Worm (Caenorhabditis elegans) whole organism, young adult: ENCODE measurements around the gene F26D2.10.

Source experiments
- B0019.2 ChIP-seq: fragments of 200-800 bp; sonication (Bioruptor generic); conservative IDR thresholded peaks from 2 replicates; pipeline ENCODE4 v1.3.6; 2022; ENCODE audit warnings: missing genetic modification reagents, missing genetic modification characterization, missing compliant biosample characterization
- B0035.1 ChIP-seq: sonication (generic microtip); optimal IDR thresholded peaks from 2 replicates; lab custom pipeline; 2016; ENCODE audit warnings: missing genetic modification characterization, mild to moderate bottlenecking, missing compliant biosample characterization, missing genotype, missing genetic modification reagents
- C06A6.2 ChIP-seq: fragments of 200-800 bp; sonication (Bioruptor generic); conservative IDR thresholded peaks from 2 replicates; pipeline ENCODE4 v1.3.6; 2022; ENCODE audit warnings: missing genetic modification characterization, missing compliant biosample characterization
- D2030.7 ChIP-seq: fragments of 200-800 bp; sonication (Bioruptor generic); IDR thresholded peaks from 2 replicates; pipeline ENCODE4 v1.3.6; 2022; ENCODE audit warnings: missing genetic modification reagents, missing genetic modification characterization, missing compliant biosample characterization
- F10E7.11 ChIP-seq: sonication (generic microtip); optimal IDR thresholded peaks from 2 replicates; lab custom pipeline; 2017; ENCODE audit warnings: mild to moderate bottlenecking, missing genetic modification characterization, moderate library complexity, missing compliant biosample characterization
- F22D6.2 ChIP-seq: sonication (generic microtip); optimal IDR thresholded peaks from 2 replicates; lab custom pipeline; 2016; ENCODE audit warnings: mild to moderate bottlenecking, missing genetic modification characterization, missing compliant biosample characterization
- F37B4.10 ChIP-seq: fragments of 200-800 bp; sonication (Bioruptor generic); IDR thresholded peaks from 2 replicates; pipeline ENCODE4 v1.3.6; 2022; ENCODE audit warnings: missing genetic modification characterization, missing compliant biosample characterization
- F57A8.1 ChIP-seq: fragments of 200-800 bp; sonication (Bioruptor generic); optimal IDR thresholded peaks from 2 replicates; lab custom pipeline; 2018; ENCODE audit warnings: mild to moderate bottlenecking, missing genetic modification characterization, moderate library complexity, missing compliant biosample characterization
- K12H6.12 ChIP-seq: fragments of 200-800 bp; sonication (Bioruptor generic); optimal IDR thresholded peaks from 2 replicates; lab custom pipeline; 2018; ENCODE audit warnings: mild to moderate bottlenecking, missing genetic modification characterization, missing compliant biosample characterization
- Y67H2A.10 ChIP-seq: fragments of 200-800 bp; sonication (Bioruptor generic); conservative IDR thresholded peaks from 2 replicates; pipeline ENCODE4 v1.3.6; 2022; ENCODE audit warnings: missing genetic modification reagents, missing genetic modification characterization, missing compliant biosample characterization
- akir-1 ChIP-seq: fragments of 200-800 bp; sonication (Bioruptor generic); optimal IDR thresholded peaks from 2 replicates; lab custom pipeline; 2018; ENCODE audit warnings: mild to moderate bottlenecking, missing genetic modification characterization, moderate library complexity, missing compliant biosample characterization
- aptf-2 ChIP-seq: fragments of 200-800 bp; sonication (Bioruptor generic); conservative IDR thresholded peaks from 2 replicates; pipeline ENCODE4 v1.3.6; 2022; ENCODE audit warnings: missing genetic modification reagents, missing genetic modification characterization, missing compliant biosample characterization
- athp-1 ChIP-seq: sonication (generic microtip); optimal IDR thresholded peaks from 2 replicates; lab custom pipeline; 2017; ENCODE audit warnings: mild to moderate bottlenecking, missing genetic modification characterization, missing compliant biosample characterization
- attf-3 ChIP-seq: fragments of 200-800 bp; sonication (Bioruptor generic); conservative IDR thresholded peaks from 2 replicates; pipeline ENCODE4 v1.3.6; 2022; ENCODE audit warnings: missing genetic modification reagents, missing genetic modification characterization, missing compliant biosample characterization
- attf-5 ChIP-seq: fragments of 200-800 bp; sonication (Bioruptor generic); optimal IDR thresholded peaks from 2 replicates; lab custom pipeline; 2018; ENCODE audit warnings: mild to moderate bottlenecking, missing genetic modification characterization, missing compliant biosample characterization
- bed-1 ChIP-seq: fragments of 200-800 bp; sonication (Bioruptor generic); IDR thresholded peaks from 2 replicates; pipeline ENCODE4 v1.3.6; 2022; ENCODE audit warnings: missing genetic modification reagents, missing genetic modification characterization, missing compliant biosample characterization
- bed-2 ChIP-seq: fragments of 200-800 bp; sonication (Bioruptor generic); IDR thresholded peaks from 2 replicates; pipeline ENCODE4 v1.3.6; 2022; ENCODE audit warnings: missing genetic modification reagents, missing genetic modification characterization, missing compliant biosample characterization
- ccch-3 ChIP-seq: fragments of 200-800 bp; sonication (Bioruptor generic); optimal IDR thresholded peaks from 2 replicates; lab custom pipeline; 2018; ENCODE audit warnings: mild to moderate bottlenecking, missing genetic modification characterization, missing compliant biosample characterization
- ceh-100 ChIP-seq: fragments of 200-800 bp; sonication (Bioruptor generic); IDR thresholded peaks from 2 replicates; pipeline ENCODE4 v1.3.6; 2022; ENCODE audit warnings: missing genetic modification reagents, missing genetic modification characterization, missing compliant biosample characterization
- ceh-79 ChIP-seq: sonication (generic microtip); optimal IDR thresholded peaks from 2 replicates; lab custom pipeline; 2017; ENCODE audit warnings: mild to moderate bottlenecking, missing genetic modification characterization, missing compliant biosample characterization
- ceh-91 ChIP-seq: fragments of 200-800 bp; sonication (Bioruptor generic); IDR thresholded peaks from 2 replicates; pipeline ENCODE4 v1.3.6; 2022; ENCODE audit warnings: missing genetic modification reagents, missing genetic modification characterization, missing compliant biosample characterization
- chd-7 ChIP-seq: sonication (generic microtip); optimal IDR thresholded peaks from 2 replicates; lab custom pipeline; 2016; ENCODE audit warnings: mild to moderate bottlenecking, missing genetic modification characterization, moderate library complexity, missing compliant biosample characterization
- dpff-1 ChIP-seq: sonication (generic microtip); optimal IDR thresholded peaks from 2 replicates; lab custom pipeline; 2017; ENCODE audit warnings: mild to moderate bottlenecking, missing genetic modification characterization, missing compliant biosample characterization
- dpl-1 ChIP-seq: fragments of 150-350 bp; optimal IDR thresholded peaks from 2 replicates; lab custom pipeline; 2014; ENCODE audit warnings: missing biosample characterization, missing genetic modification reagents, missing genetic modification characterization
- egl-18 ChIP-seq: fragments of 200-800 bp; sonication (Bioruptor generic); IDR thresholded peaks from 2 replicates; pipeline ENCODE4 v1.3.6; 2022; ENCODE audit warnings: missing genetic modification reagents, missing genetic modification characterization, missing compliant biosample characterization
- hsf-1 ChIP-seq: fragments of 200-800 bp; sonication (Bioruptor generic); IDR thresholded peaks from 2 replicates; pipeline ENCODE4 v1.3.6; 2022; ENCODE audit warnings: missing genetic modification reagents, missing genetic modification characterization, missing compliant biosample characterization
- let-607 ChIP-seq, 2 experiments: fragments of 200-800 bp in 1 of 2; sonication (Bioruptor generic) in 1 of 2; sonication (generic microtip) in 1 of 2; optimal IDR thresholded peaks; 2 replicates each; lab custom pipeline; 2016 to 2018; ENCODE audit warnings: mild to moderate bottlenecking in 2 of 2, missing compliant biosample characterization in 2 of 2, missing genetic modification characterization in 2 of 2, moderate library complexity in 2 of 2, missing genotype in 1 of 2
- lin-54 ChIP-seq: fragments of 200-800 bp; sonication (Bioruptor generic); optimal IDR thresholded peaks from 2 replicates; lab custom pipeline; 2018; ENCODE audit warnings: mild to moderate bottlenecking, missing genetic modification characterization, missing compliant biosample characterization
- lsl-1 ChIP-seq: fragments of 200-800 bp; sonication (Bioruptor generic); optimal IDR thresholded peaks from 2 replicates; lab custom pipeline; 2018; ENCODE audit warnings: mild to moderate bottlenecking, missing genetic modification characterization, moderate library complexity, missing compliant biosample characterization
- lsy-27 ChIP-seq: sonication (generic microtip); optimal IDR thresholded peaks from 2 replicates; lab custom pipeline; 2017; ENCODE audit warnings: missing genetic modification characterization, mild to moderate bottlenecking, missing compliant biosample characterization, antibody characterized with exemption, missing genotype, borderline replicate concordance; ENCODE audit not compliant: insufficient read depth
- mcd-1 ChIP-seq: fragments of 200-800 bp; sonication (Bioruptor generic); IDR thresholded peaks from 2 replicates; pipeline ENCODE4 v1.3.6; 2022; ENCODE audit warnings: missing genetic modification reagents, missing genetic modification characterization, missing compliant biosample characterization
- mxl-1 ChIP-seq: sonication (generic microtip); optimal IDR thresholded peaks from 2 replicates; lab custom pipeline; 2016; ENCODE audit warnings: missing genetic modification characterization, missing compliant biosample characterization
- nfyb-1 ChIP-seq: fragments of 200-800 bp; sonication (Bioruptor generic); IDR thresholded peaks from 2 replicates; pipeline ENCODE4 v1.3.6; 2022; ENCODE audit warnings: missing genetic modification reagents, missing genetic modification characterization, missing compliant biosample characterization
- nhr-179 ChIP-seq: sonication (generic microtip); optimal IDR thresholded peaks from 2 replicates; lab custom pipeline; 2016; ENCODE audit warnings: mild to moderate bottlenecking, missing genetic modification characterization, missing compliant biosample characterization
- nhr-27 ChIP-seq: fragments of 200-800 bp; sonication (Bioruptor generic); optimal IDR thresholded peaks from 2 replicates; lab custom pipeline; 2018; ENCODE audit warnings: mild to moderate bottlenecking, missing genetic modification characterization, moderate library complexity, missing compliant biosample characterization
- nhr-90 ChIP-seq: sonication (generic microtip); optimal IDR thresholded peaks from 2 replicates; lab custom pipeline; 2016; ENCODE audit warnings: missing genotype, mild to moderate bottlenecking, missing genetic modification characterization, missing compliant biosample characterization
- repo-1 ChIP-seq: sonication (generic microtip); optimal IDR thresholded peaks from 2 replicates; lab custom pipeline; 2017; ENCODE audit warnings: mild to moderate bottlenecking, missing genetic modification characterization, missing compliant biosample characterization
- rpc-1 ChIP-seq, 2 experiments: fragments of 150-350 bp in 1 of 2; sonication (generic microtip) in 1 of 2; optimal IDR thresholded peaks; 2 replicates each; lab custom pipeline; 2014 to 2018; ENCODE audit warnings: missing biosample characterization in 1 of 2, missing genetic modification characterization in 1 of 2, missing genetic modification reagents in 1 of 2, missing genotype in 1 of 2
- sea-2 ChIP-seq: fragments of 200-800 bp; sonication (Bioruptor generic); IDR thresholded peaks from 2 replicates; pipeline ENCODE4 v1.3.6; 2022; ENCODE audit warnings: missing genetic modification characterization, missing compliant biosample characterization
- snpc-1.1 ChIP-seq: sonication (generic microtip); optimal IDR thresholded peaks from 2 replicates; lab custom pipeline; 2017; ENCODE audit warnings: missing genetic modification characterization, mild to moderate bottlenecking, missing compliant biosample characterization, antibody characterized with exemption, moderate library complexity, missing genotype, missing genetic modification reagents; ENCODE audit not compliant: insufficient read depth
- tbp1 ChIP-seq: fragments of 200-800 bp; sonication (Bioruptor generic); optimal IDR thresholded peaks from 2 replicates; lab custom pipeline; 2018; ENCODE audit warnings: mild to moderate bottlenecking, missing genetic modification characterization, missing compliant biosample characterization
- zim-3 ChIP-seq: sonication (generic microtip); optimal IDR thresholded peaks from 2 replicates; lab custom pipeline; 2017; ENCODE audit warnings: mild to moderate bottlenecking, missing genetic modification characterization, moderate library complexity, missing compliant biosample characterization
- ztf-18 ChIP-seq: sonication (generic microtip); optimal IDR thresholded peaks from 2 replicates; lab custom pipeline; 2016; ENCODE audit warnings: missing genotype, mild to moderate bottlenecking, missing genetic modification characterization, missing compliant biosample characterization
- ztf-26 ChIP-seq: sonication (generic microtip); optimal IDR thresholded peaks from 2 replicates; lab custom pipeline; 2017; ENCODE audit warnings: missing genetic modification characterization, missing compliant biosample characterization
- ztf-28 ChIP-seq: fragments of 200-800 bp; sonication (Bioruptor generic); IDR thresholded peaks from 2 replicates; pipeline ENCODE4 v1.3.6; 2022; ENCODE audit warnings: missing genetic modification reagents, missing genetic modification characterization, missing compliant biosample characterization

F26D2.10 gene

ce11 chrV:16443626-16444025 is 14.2 kb upstream of the F26D2.10 start, which contains the start of gene srh-141:
Gene srh-141 (plus strand): TSS chrV:16443926.
- TF ChIP-seq ztf-28 (GFP tag; lab: Robert Waterston, UW) (no peak), sea-2 (no peak), F22D6.2 (no peak), ztf-26 (tag; lab: Kevin White, UChicago) (no peak), lsy-27 (tag; lab: Kevin White, UChicago) (no peak), let-607 (tag; optimal IDR thresholded peaks at IDR 0.05; lab: Kevin White, UChicago) (no peak), hsf-1 (GFP tag; lab: Robert Waterston, UW) (no peak), attf-3 (GFP tag; lab: Robert Waterston, UW) (no peak), mxl-1 (tag; lab: Kevin White, UChicago) (no peak), ceh-100 (GFP tag; lab: Robert Waterston, UW) (no peak), ztf-18 (tag; lab: Kevin White, UChicago) (no peak), lsl-1 (GFP tag; lab: Kevin White, UChicago) (no peak), athp-1 (tag; lab: Kevin White, UChicago) (no peak), attf-5 (GFP tag; lab: Kevin White, UChicago) (no peak)
- TF ChIP-seq, all 124 proteins: peak for 0

- no peak for TF ChIP-seq dpl-1 (GFP tag; lab: Kevin White, UChicago)
- no peak for TF ChIP-seq ceh-91
- no peak for TF ChIP-seq ccch-3 (GFP tag; lab: Kevin White, UChicago)
- no peak for TF ChIP-seq F57A8.1 (GFP tag; lab: Kevin White, UChicago)
- TF ChIP-seq F37B4.10 (GFP tag; lab: Robert Waterston, UW), result no peak
- TF ChIP-seq repo-1 (tag; lab: Kevin White, UChicago), result no peak
- TF ChIP-seq D2030.7 (GFP tag; lab: Robert Waterston, UW), result no peak
- no peak for TF ChIP-seq nfyb-1 (GFP tag; lab: Robert Waterston, UW)
- no peak for TF ChIP-seq zim-3
- TF ChIP-seq F10E7.11 (tag; lab: Kevin White, UChicago), result no peak
- no peak for TF ChIP-seq B0019.2
- TF ChIP-seq bed-1 (GFP tag; lab: Robert Waterston, UW), result no peak
- TF ChIP-seq mcd-1 (GFP tag; lab: Robert Waterston, UW), result no peak
- TF ChIP-seq Y67H2A.10 (GFP tag; lab: Robert Waterston, UW), result no peak
- TF ChIP-seq aptf-2 (GFP tag; lab: Robert Waterston, UW), result no peak
- TF ChIP-seq nhr-90 (tag; lab: Kevin White, UChicago), result no peak
- TF ChIP-seq snpc-1.1 (tag; lab: Kevin White, UChicago), result no peak
- TF ChIP-seq, all 124 proteins: peak for 0
Observed at ce11 chrV:16437546-16437945, 8.1 kb upstream of the F26D2.10 start, which contains the start of gene F26D2.15. Gene F26D2.15 (plus strand): TSS chrV:16437846.

ce11 chrV:16435510-16435909 is 6.1 kb upstream of the F26D2.10 start, which contains the start of the genes F26D2.13 and F26D2.14:
Gene F26D2.13 (minus strand): TSS chrV:16435610.
Gene F26D2.14 (plus strand): TSS chrV:16435855.
- TF ChIP-seq chd-7 (no peak), K12H6.12 (tag; lab: Kevin White, UChicago) (no peak), rpc-1 (optimal IDR thresholded peaks at IDR 0.05; lab: Kevin White, UChicago) (no peak), rpc-1 (tag; optimal IDR thresholded peaks at IDR 0.05; lab: Kevin White, UChicago) (no peak), tbp1 (GFP tag; lab: Kevin White, UChicago) (no peak), egl-18 (GFP tag; lab: Robert Waterston, UW) (no peak), lin-54 (GFP tag; lab: Kevin White, UChicago) (no peak), B0019.2 (no peak), F57A8.1 (GFP tag; lab: Kevin White, UChicago) (no peak), nhr-179 (tag; lab: Kevin White, UChicago) (no peak), nhr-90 (tag; lab: Kevin White, UChicago) (no peak), C06A6.2 (GFP tag; lab: Robert Waterston, UW) (no peak), F37B4.10 (GFP tag; lab: Robert Waterston, UW) (no peak), B0035.1 (no peak), bed-2 (GFP tag; lab: Robert Waterston, UW) (no peak), dpff-1 (tag; lab: Kevin White, UChicago) (no peak), akir-1 (no peak), ceh-79 (tag; lab: Kevin White, UChicago) (no peak), nhr-27 (no peak), mxl-1 (tag; lab: Kevin White, UChicago) (no peak)
